Fruit fly (Drosophila melanogaster): Measurements from ENCODE around the gene CG34281.

The CG34281 gene

DNA sequence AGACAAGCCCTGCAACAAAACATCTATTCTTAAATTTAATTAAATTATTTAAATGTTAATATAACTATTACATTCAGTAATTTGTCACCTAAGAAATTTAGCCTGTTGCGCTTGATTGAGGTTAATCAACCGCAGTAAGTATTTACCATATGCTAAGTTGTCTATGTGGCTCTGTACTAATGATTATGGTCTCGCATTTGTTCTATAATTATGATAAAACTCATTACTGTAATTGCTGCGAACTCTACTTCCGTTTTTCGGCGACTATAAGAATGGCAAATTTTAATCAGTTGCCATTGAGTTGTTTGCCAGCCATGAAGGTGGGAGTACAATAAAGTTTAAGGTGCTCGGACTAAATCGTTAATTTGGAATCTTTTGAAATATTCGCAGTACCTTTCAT, at the start of gene CG34281:
Gene CG34281, plus strand, starts transcription at position 301 of the 400 bp plus-strand sequence.
- TF ChIP-seq cic (GFP tag; optimal IDR thresholded peaks at IDR 0.05) (no peak), Clk (GFP tag; optimal IDR thresholded peaks at IDR 0.05) (no peak), CG33017 (tag; optimal IDR thresholded peaks at IDR 0.05) (no peak), CG11617 (GFP tag; optimal IDR thresholded peaks at IDR 0.05) (no peak), CG5204 (GFP tag; optimal IDR thresholded peaks at IDR 0.05) (no peak), CG14711 (tag; optimal IDR thresholded peaks at IDR 0.05) (no peak), Mnt (GFP tag; optimal IDR thresholded peaks at IDR 0.05) (no peak), Hr96 (GFP tag; optimal IDR thresholded peaks at IDR 0.05) (no peak), CG12768 (GFP tag; optimal IDR thresholded peaks at IDR 0.05) (no peak), bab1 (GFP tag; optimal IDR thresholded peaks at IDR 0.05) (no peak), kay (GFP tag; ENCODE audit: borderline replicate concordance) (no peak), cnc (optimal IDR thresholded peaks at IDR 0.05) (no peak), ovo (GFP tag; optimal IDR thresholded peaks at IDR 0.05) (no peak), Crg-1 (GFP tag; optimal IDR thresholded peaks at IDR 0.05) (no peak), CG7045 (GFP tag; optimal IDR thresholded peaks at IDR 0.05) (no peak), CG1620 (GFP tag; optimal IDR thresholded peaks at IDR 0.05) (no peak)

- TF ChIP-seq toe (GFP tag; optimal IDR thresholded peaks at IDR 0.05) (no peak), cic (GFP tag; optimal IDR thresholded peaks at IDR 0.05) (no peak), Mnt (GFP tag; optimal IDR thresholded peaks at IDR 0.05) (no peak), bab1 (GFP tag; optimal IDR thresholded peaks at IDR 0.05) (no peak), CG7045 (GFP tag; optimal IDR thresholded peaks at IDR 0.05) (no peak), pad (GFP tag; optimal IDR thresholded peaks at IDR 0.05) (no peak), CG14711 (tag; optimal IDR thresholded peaks at IDR 0.05) (no peak)
Measured at dm6 chr3R:17564837-17565236, 47.9 kb upstream of the CG34281 start.

- TF ChIP-seq CG11617 (GFP tag; optimal IDR thresholded peaks at IDR 0.05): no peak
- no peak for TF ChIP-seq CG7101 (tag; optimal IDR thresholded peaks at IDR 0.05)
- TF ChIP-seq Mnt (GFP tag; optimal IDR thresholded peaks at IDR 0.05): no peak
- TF ChIP-seq pad (GFP tag; optimal IDR thresholded peaks at IDR 0.05): peak; percentile 0
- TF ChIP-seq CG1620 (GFP tag; optimal IDR thresholded peaks at IDR 0.05): no peak
Measured at dm6 chr3R:17566619-17567489, 45.8 kb upstream of the CG34281 start.

DNA sequence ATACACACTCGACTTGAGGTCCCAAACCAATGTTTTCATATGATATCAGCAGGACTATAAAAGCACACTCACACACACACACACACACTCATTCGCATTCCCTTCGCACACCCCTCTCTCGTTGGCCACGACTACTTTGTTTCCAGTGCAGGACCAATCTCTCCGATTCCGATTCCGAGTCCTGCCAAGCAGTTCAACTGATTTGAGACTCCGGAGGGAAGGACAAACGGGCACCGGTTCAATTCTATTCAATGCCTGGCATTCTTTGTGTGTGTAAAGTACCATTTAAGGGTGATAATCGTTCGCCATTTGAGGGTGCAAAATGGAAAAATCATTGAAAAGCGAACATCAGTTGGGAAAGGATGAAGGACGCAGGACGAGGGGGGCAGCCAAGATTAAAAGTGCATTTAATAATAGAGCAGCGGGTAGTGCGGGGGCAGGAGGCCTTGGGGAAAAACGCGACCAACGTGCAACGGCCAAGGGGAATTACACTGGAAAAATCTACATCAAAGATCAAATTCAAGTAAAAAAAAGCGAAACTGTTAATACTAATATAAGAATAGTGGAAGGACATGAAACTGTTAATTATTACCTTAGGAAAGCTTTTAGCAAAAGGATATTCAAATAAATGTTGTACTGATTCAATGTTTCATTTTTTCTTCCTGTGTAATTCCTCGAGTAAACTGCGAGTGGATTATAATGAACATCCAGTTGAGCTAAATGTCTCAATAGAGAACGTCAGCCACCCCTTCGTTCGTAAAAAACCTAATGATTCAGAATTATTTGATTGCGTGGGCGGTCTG, 28.8 kb upstream of the CG34281 start:
- TF ChIP-seq Hr96 (GFP tag; optimal IDR thresholded peaks at IDR 0.05): no peak
- no peak for TF ChIP-seq cnc (optimal IDR thresholded peaks at IDR 0.05)
- TF ChIP-seq tj (GFP tag; optimal IDR thresholded peaks at IDR 0.05): no peak
- no peak for TF ChIP-seq Clk (GFP tag; optimal IDR thresholded peaks at IDR 0.05)
- TF ChIP-seq cic (GFP tag; optimal IDR thresholded peaks at IDR 0.05): no peak
- no peak for TF ChIP-seq CG5204 (GFP tag; optimal IDR thresholded peaks at IDR 0.05)
- TF ChIP-seq Crg-1 (GFP tag; optimal IDR thresholded peaks at IDR 0.05): no peak
- no peak for TF ChIP-seq CG33017 (tag; optimal IDR thresholded peaks at IDR 0.05)
- TF ChIP-seq CG12768 (GFP tag; optimal IDR thresholded peaks at IDR 0.05): no peak
- TF ChIP-seq Mnt (GFP tag; optimal IDR thresholded peaks at IDR 0.05): no peak
- no peak for TF ChIP-seq toe (GFP tag; optimal IDR thresholded peaks at IDR 0.05)
- TF ChIP-seq CG1620 (GFP tag; optimal IDR thresholded peaks at IDR 0.05): no peak

DNA sequence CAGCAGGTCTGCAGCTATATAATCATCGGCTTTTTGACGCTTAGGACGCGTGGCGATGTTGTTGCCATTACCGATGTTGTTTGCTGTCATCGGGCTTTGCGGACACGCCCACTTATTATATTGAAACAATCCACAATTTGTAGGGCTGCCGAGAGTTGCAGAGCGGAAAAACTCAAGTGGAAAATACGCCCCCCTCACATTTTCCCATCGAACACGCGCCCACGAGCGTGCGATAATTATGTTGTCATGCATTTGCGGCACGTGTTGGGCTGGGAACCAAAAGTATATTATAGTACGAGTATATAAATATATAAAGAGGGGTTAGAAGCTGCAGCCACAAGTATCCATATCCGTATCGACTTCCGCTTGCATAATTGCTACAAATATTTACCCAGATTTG, 23.9 kb upstream of the CG34281 start:
- TF ChIP-seq CG7045 (GFP tag; optimal IDR thresholded peaks at IDR 0.05) (no peak), CG11617 (GFP tag; optimal IDR thresholded peaks at IDR 0.05) (no peak), Hr96 (GFP tag; optimal IDR thresholded peaks at IDR 0.05) (no peak), toe (GFP tag; optimal IDR thresholded peaks at IDR 0.05) (no peak), Clk (GFP tag; optimal IDR thresholded peaks at IDR 0.05) (no peak), cic (GFP tag; optimal IDR thresholded peaks at IDR 0.05) (no peak), tj (GFP tag; optimal IDR thresholded peaks at IDR 0.05) (no peak), Mnt (GFP tag; optimal IDR thresholded peaks at IDR 0.05) (no peak), cnc (optimal IDR thresholded peaks at IDR 0.05) (no peak), CG7101 (tag; optimal IDR thresholded peaks at IDR 0.05) (no peak), CG14711 (tag; optimal IDR thresholded peaks at IDR 0.05) (no peak)

DNA sequence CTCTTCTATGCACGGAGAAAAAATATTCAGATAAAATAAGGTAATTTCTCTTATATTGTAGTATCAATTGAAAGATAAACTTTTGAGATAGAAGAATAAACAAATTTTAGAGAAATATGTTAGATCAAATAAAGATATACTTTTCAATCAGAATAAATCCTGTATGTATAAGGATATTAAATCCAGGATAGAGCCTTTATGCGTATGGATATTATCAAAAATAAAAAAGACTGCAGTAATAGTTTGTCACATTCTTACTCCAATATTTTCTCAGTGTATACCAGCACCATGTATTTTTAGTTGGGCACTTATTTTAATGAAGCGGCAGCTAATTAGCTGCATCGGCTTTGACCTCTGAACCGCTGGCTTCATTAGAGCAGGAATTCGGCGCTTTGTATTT, 20.9 kb upstream of the CG34281 start:
- no peak for TF ChIP-seq toe (GFP tag; optimal IDR thresholded peaks at IDR 0.05)
- no peak for TF ChIP-seq Clk (GFP tag; optimal IDR thresholded peaks at IDR 0.05)
- TF ChIP-seq CG7101 (tag; optimal IDR thresholded peaks at IDR 0.05): no peak

DNA sequence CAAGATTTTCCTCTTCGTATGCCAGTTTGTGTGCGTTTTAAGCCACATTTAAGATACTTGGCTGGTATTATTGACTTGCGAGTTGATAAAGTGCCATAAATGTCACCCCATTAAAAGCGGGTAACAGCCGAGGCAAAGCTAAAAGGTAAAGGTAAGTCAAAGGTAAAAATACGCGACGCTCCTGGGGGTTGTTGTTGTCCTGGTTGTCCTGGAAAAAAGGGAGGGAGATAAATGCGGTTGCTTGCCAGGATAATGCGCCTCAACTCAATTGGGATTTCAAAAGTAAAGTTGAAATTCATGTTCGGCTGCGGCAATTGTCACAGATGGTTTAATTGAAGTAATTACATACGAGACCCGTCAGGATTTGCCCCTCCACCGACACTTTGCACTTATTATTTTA, 19.2 kb upstream of the CG34281 start:
- TF ChIP-seq CG7045 (GFP tag; optimal IDR thresholded peaks at IDR 0.05) (no peak), CG1620 (GFP tag; optimal IDR thresholded peaks at IDR 0.05) (no peak), ovo (GFP tag; optimal IDR thresholded peaks at IDR 0.05) (no peak), kay (GFP tag; ENCODE audit: borderline replicate concordance) (no peak), CG7101 (tag; optimal IDR thresholded peaks at IDR 0.05) (no peak), CG11617 (GFP tag; optimal IDR thresholded peaks at IDR 0.05) (no peak), toe (GFP tag; optimal IDR thresholded peaks at IDR 0.05) (no peak), CG12768 (GFP tag; optimal IDR thresholded peaks at IDR 0.05) (no peak), cic (GFP tag; optimal IDR thresholded peaks at IDR 0.05) (no peak)

All from whole organism, adult.